Worm (Caenorhabditis elegans): Measurements from ENCODE around the gene C17G10.6.

Gene C17G10.6

ce11 chrII:5603194-5603593 lies at the start of gene C17G10.6:
Gene C17G10.6, minus strand, starts transcription at chrII:5603294.
- no peak for TF ChIP-seq efl-3 (GFP tag; optimal IDR thresholded peaks at IDR 0.05)
- TF ChIP-seq zip-4 (GFP tag; optimal IDR thresholded peaks at IDR 0.05), result no peak
- no peak for TF ChIP-seq blmp-1 (tag; optimal IDR thresholded peaks at IDR 0.05)
- TF ChIP-seq nhr-47 (tag; optimal IDR thresholded peaks at IDR 0.05), result no peak
- TF ChIP-seq mep-1 (tag; optimal IDR thresholded peaks at IDR 0.05), result no peak
- TF ChIP-seq lin-15B (tag; optimal IDR thresholded peaks at IDR 0.05), result no peak
- no peak for TF ChIP-seq lin-13 (GFP tag; optimal IDR thresholded peaks at IDR 0.05)
- no peak for TF ChIP-seq ceh-88 (GFP tag; IDR thresholded peaks at IDR 0.05)
- TF ChIP-seq rnt-1 (tag; optimal IDR thresholded peaks at IDR 0.05), result no peak

- TF ChIP-seq fkh-4 (tag; optimal IDR thresholded peaks at IDR 0.05; ENCODE audit: borderline replicate concordance) (no peak), nhr-85 (tag) (no peak), nhr-76 (tag; optimal IDR thresholded peaks at IDR 0.05) (no peak), pag-3 (tag; optimal IDR thresholded peaks at IDR 0.05; ENCODE audit: borderline replicate concordance, insufficient read depth) (no peak), lin-14 (GFP tag; optimal IDR thresholded peaks at IDR 0.05) (no peak), zag-1 (tag; optimal IDR thresholded peaks at IDR 0.05) (no peak), jun-1 (tag; optimal IDR thresholded peaks at IDR 0.05) (no peak), sup-37 (GFP tag; optimal IDR thresholded peaks at IDR 0.05) (no peak)
Observed at ce11 chrII:5652334-5652733, 49.2 kb upstream of the C17G10.6 start, which contains the start of gene bli-2. Gene bli-2, minus strand, starts transcription at chrII:5652434.

- TF ChIP-seq F16B12.6 (tag; optimal IDR thresholded peaks at IDR 0.05) (no peak), efl-1 (optimal IDR thresholded peaks at IDR 0.05) (no peak), efl-1 (GFP tag; optimal IDR thresholded peaks at IDR 0.05 in 1 of 2) (peak in 1 of 2 experiments; percentile 35)
Observed at ce11 chrII:5651426-5651825, 48.3 kb upstream of the C17G10.6 start.

- TF ChIP-seq ceh-82 (tag; optimal IDR thresholded peaks at IDR 0.05) (peak; percentile 8 to 84 (median 37)), lir-3 (tag; optimal IDR thresholded peaks at IDR 0.05; ENCODE audit: poor library complexity) (peak; percentile 77), nhr-90 (tag; optimal IDR thresholded peaks at IDR 0.05; ENCODE audit: poor library complexity) (peak; percentile 18), xbp-1 (tag; optimal IDR thresholded peaks at IDR 0.05) (peak; percentile 47), ztf-4 (tag; optimal IDR thresholded peaks at IDR 0.05) (no peak), nhr-47 (tag; optimal IDR thresholded peaks at IDR 0.05) (peak; percentile 50), isw-1 (GFP tag; IDR thresholded peaks at IDR 0.05) (peak; percentile 41), mef-2 (tag; optimal IDR thresholded peaks at IDR 0.05) (no peak), unc-62 (GFP tag; optimal IDR thresholded peaks at IDR 0.05) (no peak), unc-130 (tag; optimal IDR thresholded peaks at IDR 0.05) (no peak), elt-3 (tag; optimal IDR thresholded peaks at IDR 0.05) (peak in 1 of 6 experiments; percentile 20), ceh-8 (GFP tag; optimal IDR thresholded peaks at IDR 0.05) (no peak), lin-15B (tag; optimal IDR thresholded peaks at IDR 0.05) (peak; percentile 86), hpl-2 (GFP tag; optimal IDR thresholded peaks at IDR 0.05) (peak; percentile 42), C16A3.4 (tag; optimal IDR thresholded peaks at IDR 0.05) (peak; percentile 85), rnt-1 (tag; optimal IDR thresholded peaks at IDR 0.05) (peak; percentile 86), lin-35 (GFP tag; optimal IDR thresholded peaks at IDR 0.05) (peak; percentile 80 to 90), efl-1 (optimal IDR thresholded peaks at IDR 0.05) (peak; percentile 78 to 83), efl-1 (GFP tag; optimal IDR thresholded peaks at IDR 0.05 in 1 of 2) (peak; percentile 85 to 98), skn-1 (tag; optimal IDR thresholded peaks at IDR 0.05) (peak; percentile 81), fkh-8 (tag; optimal IDR thresholded peaks at IDR 0.05) (peak; percentile 60), lin-39 (tag; optimal IDR thresholded peaks at IDR 0.05) (no peak), nhr-85 (tag) (peak; percentile 74), ztf-11 (tag; optimal IDR thresholded peaks at IDR 0.05) (no peak), ama-1 (optimal IDR thresholded peaks at IDR 0.05) (no peak), F16B12.6 (tag; optimal IDR thresholded peaks at IDR 0.05) (peak; percentile 57), nhr-20 (tag; optimal IDR thresholded peaks at IDR 0.05) (peak; percentile 61), fkh-4 (tag; optimal IDR thresholded peaks at IDR 0.05; ENCODE audit: borderline replicate concordance) (no peak), snpc-4 (tag; optimal IDR thresholded peaks at IDR 0.05) (peak; percentile 53), unc-86 (tag; optimal IDR thresholded peaks at IDR 0.05) (peak; percentile 12), aha-1 (tag; optimal IDR thresholded peaks at IDR 0.05) (no peak), mdl-1 (tag; optimal IDR thresholded peaks at IDR 0.05) (peak in 1 of 2 experiments; percentile 35), swsn-7 (tag; optimal IDR thresholded peaks at IDR 0.05) (peak; percentile 28)
Observed at ce11 chrII:5649236-5650004, 46.3 kb upstream of the C17G10.6 start, which contains the start of the genes sam-4, F59E12.17 and zyg-1. Gene sam-4, minus strand, starts transcription at chrII:5649286. Gene F59E12.17, minus strand, starts transcription at chrII:5649470. Gene zyg-1, plus strand, starts transcription at chrII:5649748.
